Worm (Caenorhabditis elegans) whole organism, mixed stage, embryonic: ENCODE data around the gene srx-8.

Experiments used
- ces-1 ChIP-seq: fragments of 150-350 bp; optimal IDR thresholded peaks from 2 replicates; lab custom pipeline; 2014; ENCODE audit warnings: missing biosample characterization, missing genetic modification reagents, missing genetic modification characterization
- hlh-1 ChIP-seq: fragments of 150-350 bp; optimal IDR thresholded peaks from 2 replicates; lab custom pipeline; 2014; ENCODE audit warnings: missing biosample characterization, missing genetic modification reagents, missing genetic modification characterization
- lsy-2 ChIP-seq: fragments of 150-350 bp; optimal IDR thresholded peaks from 2 replicates; lab custom pipeline; 2014; ENCODE audit warnings: missing biosample characterization, missing genetic modification characterization
- mab-5 ChIP-seq: fragments of 150-350 bp; optimal IDR thresholded peaks from 2 replicates; lab custom pipeline; 2014; ENCODE audit warnings: missing biosample characterization, missing genetic modification characterization
- nhr-28 ChIP-seq: fragments of 150-350 bp; optimal IDR thresholded peaks from 2 replicates; lab custom pipeline; 2014; ENCODE audit warnings: missing biosample characterization, missing genetic modification characterization
- nhr-76 ChIP-seq: sonication (generic microtip); optimal IDR thresholded peaks from 2 replicates; lab custom pipeline; 2017; ENCODE audit warnings: missing biosample characterization, missing genetic modification characterization
- snpc-4 ChIP-seq: fragments of 150-350 bp; optimal IDR thresholded peaks from 2 replicates; lab custom pipeline; 2014; ENCODE audit warnings: missing biosample characterization, missing genetic modification characterization
- sptf-1 ChIP-seq: sonication (generic microtip); optimal IDR thresholded peaks from 2 replicates; lab custom pipeline; 2017; ENCODE audit warnings: mild to moderate bottlenecking, missing genetic modification characterization, moderate library complexity, missing compliant biosample characterization
- unc-62 ChIP-seq: fragments of 150-350 bp; optimal IDR thresholded peaks from 2 replicates; lab custom pipeline; 2014; ENCODE audit warnings: missing biosample characterization, missing genetic modification reagents, missing genetic modification characterization

DNA sequence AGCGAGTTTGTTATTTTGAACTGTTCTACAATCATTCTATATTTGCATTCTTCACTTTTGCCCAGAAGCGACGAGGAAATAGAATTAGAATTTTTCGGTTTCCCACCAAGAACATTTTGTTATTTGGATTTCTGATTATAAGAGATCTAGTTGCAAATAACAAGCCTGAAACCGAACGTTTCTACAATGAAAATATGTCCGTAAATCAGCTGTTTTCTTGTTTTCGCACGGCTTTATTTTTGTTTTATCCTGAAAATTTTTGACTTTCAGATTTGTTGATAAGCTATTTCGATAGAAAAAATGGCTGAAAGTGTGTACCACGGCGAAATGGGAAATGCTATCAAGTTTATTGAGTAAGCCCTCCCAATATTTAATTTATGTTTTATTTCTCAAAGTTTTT is 28.4 kb downstream of the srx-8 start, which contains the start of gene srw-108:
- TF ChIP-seq nhr-28 (tag; lab: Kevin White, UChicago) (no peak), snpc-4 (tag; lab: Kevin White, UChicago) (no peak), nhr-76 (tag; lab: Kevin White, UChicago) (no peak), sptf-1 (tag; lab: Kevin White, UChicago) (no peak), unc-62 (GFP tag; lab: Kevin White, UChicago) (no peak), hlh-1 (tag; lab: Kevin White, UChicago) (no peak), lsy-2 (tag; lab: Kevin White, UChicago) (no peak), mab-5 (tag; lab: Kevin White, UChicago) (no peak), ces-1 (GFP tag; lab: Kevin White, UChicago) (no peak)
